Fruit fly (Drosophila melanogaster): ENCODE results near the gene fid.

Gene fid

dm6 chr3R:26010628-26011027 lies 40.7 kb downstream of the fid start (continued):
- no peak for TF ChIP-seq D19A (tag; optimal IDR thresholded peaks at IDR 0.05)
- no peak for TF ChIP-seq ftz-f1 (GFP tag; optimal IDR thresholded peaks at IDR 0.05)
- no peak for TF ChIP-seq CG3838 (GFP tag; optimal IDR thresholded peaks at IDR 0.05)
- TF ChIP-seq gcm (GFP tag; optimal IDR thresholded peaks at IDR 0.05), result peak; percentile 22
- no peak for TF ChIP-seq pho (GFP tag; optimal IDR thresholded peaks at IDR 0.05)
- TF ChIP-seq Camta (GFP tag; optimal IDR thresholded peaks at IDR 0.05), result no peak
- TF ChIP-seq sens (GFP tag), result peak; percentile 85
- TF ChIP-seq nom (GFP tag; optimal IDR thresholded peaks at IDR 0.05), result peak; percentile 18
- no peak for TF ChIP-seq ase (GFP tag; IDR thresholded peaks at IDR 0.05)
- TF ChIP-seq CG1832 (GFP tag; optimal IDR thresholded peaks at IDR 0.05), result peak; percentile 88
- no peak for TF ChIP-seq aop (GFP tag; IDR thresholded peaks at IDR 0.05)
- TF ChIP-seq CG8388 (GFP tag; optimal IDR thresholded peaks at IDR 0.05), result no peak
- TF ChIP-seq gsb-n (tag; optimal IDR thresholded peaks at IDR 0.05), result peak; percentile 42
- TF ChIP-seq CG13624 (GFP tag; optimal IDR thresholded peaks at IDR 0.05), result no peak
- TF ChIP-seq chinmo (GFP tag; IDR thresholded peaks at IDR 0.05; ENCODE audit: partially characterized antibody), result no peak
- 0 out of 3 replicates have a peak, but pooled peaks have one; percentile 20 for TF ChIP-seq ci (GFP tag; IDR thresholded peaks at IDR 0.05)
- peak; percentile 14 for TF ChIP-seq Deaf1 (tag; optimal IDR thresholded peaks at IDR 0.05)
- TF ChIP-seq Six4 (GFP tag; optimal IDR thresholded peaks at IDR 0.05), result peak; percentile 43
- TF ChIP-seq twi (tag; optimal IDR thresholded peaks at IDR 0.05), result peak; percentile 53
- TF ChIP-seq ranshi (GFP tag; IDR thresholded peaks at IDR 0.05), result no peak
- TF ChIP-seq CG15696 (tag; optimal IDR thresholded peaks at IDR 0.05), result no peak
- no peak for TF ChIP-seq wor (GFP tag; IDR thresholded peaks at IDR 0.05)
- TF ChIP-seq CG11560 (tag; IDR thresholded peaks at IDR 0.05), result no peak
- no peak for TF ChIP-seq CG17385 (GFP tag; optimal IDR thresholded peaks at IDR 0.05)
- no peak for TF ChIP-seq CG14965 (GFP tag; optimal IDR thresholded peaks at IDR 0.05; ENCODE audit: borderline replicate concordance)
- no peak for TF ChIP-seq Poxn (GFP tag; IDR thresholded peaks at IDR 0.05)
- no peak for TF ChIP-seq repo (GFP tag; optimal IDR thresholded peaks at IDR 0.05)
- TF ChIP-seq hbn (GFP tag; IDR thresholded peaks at IDR 0.05; ENCODE audit: partially characterized antibody), result no peak
- no peak for TF ChIP-seq Dip3 (GFP tag; optimal IDR thresholded peaks at IDR 0.05)
- 0 out of 3 replicates have a peak, but pooled peaks have one; percentile 33 for TF ChIP-seq ken (GFP tag; IDR thresholded peaks at IDR 0.05)
- TF ChIP-seq bbx (GFP tag; IDR thresholded peaks at IDR 0.05; ENCODE audit: partially characterized antibody), result peak; percentile 9; the same call in 1 of the 2 replicates
- peak; percentile 18 for TF ChIP-seq CG17829 (tag; optimal IDR thresholded peaks at IDR 0.05)
- TF ChIP-seq cad (GFP tag; optimal IDR thresholded peaks at IDR 0.05), result peak; percentile 37
- TF ChIP-seq ewg (GFP tag; optimal IDR thresholded peaks at IDR 0.05), result no peak
- no peak for TF ChIP-seq C15 (GFP tag; IDR thresholded peaks at IDR 0.05)
- TF ChIP-seq z (GFP tag; IDR thresholded peaks at IDR 0.05), result peak; percentile 57; the same call in 1 of the 3 replicates
- TF ChIP-seq YL-1 (GFP tag; optimal IDR thresholded peaks at IDR 0.05), result no peak
- no peak for TF ChIP-seq CG13424 (tag; optimal IDR thresholded peaks at IDR 0.05)
- TF ChIP-seq org-1 (GFP tag; optimal IDR thresholded peaks at IDR 0.05), result no peak
- TF ChIP-seq Tbp (GFP tag; optimal IDR thresholded peaks at IDR 0.05), result peak; percentile 74
- no peak for TF ChIP-seq ato (GFP tag; IDR thresholded peaks at IDR 0.05; ENCODE audit: partially characterized antibody)
- TF ChIP-seq pnt (GFP tag; optimal IDR thresholded peaks at IDR 0.05), result no peak
- peak; percentile 27; the same call in 1 of the 2 replicates for TF ChIP-seq chm (GFP tag; IDR thresholded peaks at IDR 0.05)
- TF ChIP-seq jumu (GFP tag; optimal IDR thresholded peaks at IDR 0.05), result peak; percentile 17
- TF ChIP-seq insv (GFP tag; optimal IDR thresholded peaks at IDR 0.05), result peak in 1 of 2 experiments; percentile 74
- no peak for TF ChIP-seq CG8478 (optimal IDR thresholded peaks at IDR 0.05)
- no peak for TF ChIP-seq pfk (GFP tag; optimal IDR thresholded peaks at IDR 0.05)
- TF ChIP-seq HLH3B (GFP tag; IDR thresholded peaks at IDR 0.05), result no peak
- peak; percentile 62; the same call in 1 of the 3 replicates for TF ChIP-seq CG2199 (GFP tag; IDR thresholded peaks at IDR 0.05)
- TF ChIP-seq CG8944 (GFP tag; optimal IDR thresholded peaks at IDR 0.05), result peak; percentile 34
- TF ChIP-seq tap (tag; optimal IDR thresholded peaks at IDR 0.05), result no peak
- TF ChIP-seq CG4360 (GFP tag; IDR thresholded peaks at IDR 0.05), result peak; percentile 74
